Worm (Caenorhabditis elegans): ENCODE data around the gene F13B12.1.

ce11 chrIV:10421256-10421655 lies 3.2 kb downstream of the F13B12.1 start:
- TF ChIP-seq fos-1 (tag; optimal IDR thresholded peaks at IDR 0.05) (no peak), unc-62 (GFP tag; optimal IDR thresholded peaks at IDR 0.05) (no peak), aly-2 (tag; optimal IDR thresholded peaks at IDR 0.05) (no peak), nhr-10 (tag; optimal IDR thresholded peaks at IDR 0.05) (no peak), unc-39 (tag; optimal IDR thresholded peaks at IDR 0.05) (no peak), nhr-237 (tag; optimal IDR thresholded peaks at IDR 0.05) (no peak), elt-3 (tag; optimal IDR thresholded peaks at IDR 0.05) (no peak), unc-55 (GFP tag; optimal IDR thresholded peaks at IDR 0.05) (no peak), zag-1 (tag; optimal IDR thresholded peaks at IDR 0.05) (no peak)
